Worm (Caenorhabditis elegans): ENCODE measurements around the gene T25E12.16.

DNA sequence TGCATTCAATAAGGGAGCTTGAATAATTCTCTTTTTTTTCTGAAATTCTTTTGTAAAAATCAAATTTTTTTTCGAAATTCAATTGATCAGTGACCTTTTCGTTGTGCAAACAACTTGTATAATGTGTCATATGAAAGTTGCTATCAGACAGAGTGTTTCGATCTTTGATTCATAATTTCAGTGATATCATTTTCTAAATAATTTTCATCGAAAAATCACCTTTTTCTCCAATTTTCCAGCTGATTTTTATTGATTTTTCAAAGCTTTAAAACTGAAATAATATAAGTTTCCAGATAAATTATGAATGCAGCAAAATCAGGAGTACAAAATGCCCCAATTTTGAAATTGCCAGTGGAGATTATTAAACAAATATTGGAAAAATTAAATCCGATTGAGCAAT, 5.2 kb downstream of the T25E12.16 start, which contains the start of gene fbxa-127:
- no peak for TF ChIP-seq ceh-40 (GFP tag; IDR thresholded peaks at IDR 0.05)
- no peak for TF ChIP-seq nhr-120 (GFP tag; IDR thresholded peaks at IDR 0.05)
- TF ChIP-seq aptf-2 (GFP tag; conservative IDR thresholded peaks at IDR 0.05) = no peak
- no peak for TF ChIP-seq ztf-25 (GFP tag; IDR thresholded peaks at IDR 0.05)
- no peak for TF ChIP-seq ama-1 (optimal IDR thresholded peaks at IDR 0.05)
- TF ChIP-seq ama-1 (GFP tag; optimal IDR thresholded peaks at IDR 0.05) = no peak
- no peak for TF ChIP-seq dpff-1 (tag; optimal IDR thresholded peaks at IDR 0.05)

All from whole organism, young adult.